Fruit fly (Drosophila melanogaster) whole organism, embryonic: ENCODE results near the gene mgr.

ENCODE experiments used
- B-H1 ChIP-seq: fragments of 200-800 bp; sonication (Bioruptor generic); IDR thresholded peaks from 3 replicates; pipeline ENCODE4 v1.3.6; 2022; ENCODE audit warnings: missing biosample characterization, missing genetic modification characterization
- CG10274 ChIP-seq: fragments of 200-800 bp; sonication (Bioruptor generic); optimal IDR thresholded peaks from 3 replicates; lab custom pipeline; 2017; ENCODE audit warnings: missing biosample characterization, mild to moderate bottlenecking, missing genetic modification characterization
- CG13123 ChIP-seq: fragments of 200-800 bp; sonication (Bioruptor generic); optimal IDR thresholded peaks from 2 replicates; lab custom pipeline; 2016; ENCODE audit warnings: missing biosample characterization, missing genetic modification characterization
- CG15696 ChIP-seq: fragments of 200-800 bp; sonication (Bioruptor generic); optimal IDR thresholded peaks from 2 replicates; lab custom pipeline; 2019; ENCODE audit warnings: missing biosample characterization, mild to moderate bottlenecking, missing genetic modification characterization, moderate library complexity
- CG16815 ChIP-seq: fragments of 200-800 bp; sonication (Bioruptor generic); optimal IDR thresholded peaks from 3 replicates; lab custom pipeline; 2017; ENCODE audit warnings: missing biosample characterization, mild to moderate bottlenecking, missing genetic modification characterization
- CG17385 ChIP-seq: fragments of 200-800 bp; sonication (Bioruptor generic); optimal IDR thresholded peaks from 3 replicates; lab custom pipeline; 2018; ENCODE audit warnings: missing biosample characterization, mild to moderate bottlenecking, missing genetic modification characterization
- CG18476 ChIP-seq: fragments of 200-800 bp; sonication (Bioruptor generic); optimal IDR thresholded peaks from 2 replicates; lab custom pipeline; 2016; ENCODE audit warnings: missing biosample characterization, mild to moderate bottlenecking, missing genetic modification characterization
- CG30020 ChIP-seq: fragments of 200-800 bp; optimal IDR thresholded peaks from 2 replicates; lab custom pipeline; 2019; ENCODE audit warnings: missing biosample characterization, mild to moderate bottlenecking, missing genetic modification characterization, moderate library complexity
- CG3065 ChIP-seq: fragments of 200-800 bp; sonication (Bioruptor generic); optimal IDR thresholded peaks from 2 replicates; lab custom pipeline; 2016; ENCODE audit warnings: missing biosample characterization, missing genetic modification characterization
- CG31224 ChIP-seq: fragments of 200-800 bp; sonication (Bioruptor generic); IDR thresholded peaks from 2 replicates; pipeline ENCODE4 v1.3.6; 2022; ENCODE audit warnings: missing biosample characterization, missing genetic modification characterization
- CG4820 ChIP-seq: fragments of 200-800 bp; sonication (Bioruptor generic); optimal IDR thresholded peaks from 3 replicates; lab custom pipeline; 2016; ENCODE audit warnings: missing biosample characterization, missing genetic modification characterization
- CG5245 ChIP-seq: fragments of 200-800 bp; sonication (Bioruptor generic); optimal IDR thresholded peaks from 3 replicates; lab custom pipeline; 2016; ENCODE audit warnings: missing biosample characterization, missing genetic modification characterization
- CG7839 ChIP-seq: fragments of 200-800 bp; sonication (Bioruptor generic); optimal IDR thresholded peaks from 3 replicates; lab custom pipeline; 2018; ENCODE audit warnings: missing biosample characterization, mild to moderate bottlenecking, missing genetic modification characterization, moderate library complexity
- Chrac-16 ChIP-seq: fragments of 200-800 bp; sonication (Bioruptor generic); optimal IDR thresholded peaks from 3 replicates; lab custom pipeline; 2016; ENCODE audit warnings: missing biosample characterization, missing genetic modification characterization
- GATAe ChIP-seq: fragments of 200-800 bp; sonication (Bioruptor generic); conservative IDR thresholded peaks from 2 replicates; pipeline ENCODE4 v1.3.6; 2022; ENCODE audit warnings: missing biosample characterization, missing genetic modification characterization
- Hmr ChIP-seq: fragments of 200-800 bp; sonication (Bioruptor generic); optimal IDR thresholded peaks from 3 replicates; lab custom pipeline; 2017; ENCODE audit warnings: mild to moderate bottlenecking, missing biosample characterization, missing genetic modification reagents, missing genetic modification characterization
- Hr78 ChIP-seq, 2 experiments: fragments of 200-800 bp in 1 of 2; fragments of >200 bp in 1 of 2; sonication (Bioruptor generic) in 1 of 2; optimal IDR thresholded peaks; 2 replicates each; lab custom pipeline; 2017 to 2019; ENCODE audit warnings: missing biosample characterization in 2 of 2, missing genetic modification characterization in 2 of 2, mild to moderate bottlenecking in 1 of 2, moderate library complexity in 1 of 2
- Nf-YA ChIP-seq: fragments of 200-800 bp; sonication (Bioruptor generic); IDR thresholded peaks from 2 replicates; pipeline ENCODE4 v1.3.6; 2022; ENCODE audit warnings: missing biosample characterization, missing genetic modification characterization
- Poxn ChIP-seq: fragments of 200-800 bp; sonication (Bioruptor generic); IDR thresholded peaks from 2 replicates; pipeline ENCODE4 v1.3.6; 2022; ENCODE audit warnings: missing biosample characterization, missing genetic modification characterization
- Ptx1 ChIP-seq: fragments of 200-800 bp; sonication (Bioruptor generic); IDR thresholded peaks from 2 replicates; pipeline ENCODE4 v1.3.6; 2022; ENCODE audit warnings: missing biosample characterization, missing genetic modification characterization
- Ravus ChIP-seq: fragments of 200-800 bp; sonication (Bioruptor generic); IDR thresholded peaks from 2 replicates; pipeline ENCODE4 v1.3.6; 2022; ENCODE audit warnings: missing biosample characterization, missing genetic modification characterization
- Rx ChIP-seq: fragments of 200-800 bp; sonication (Bioruptor generic); IDR thresholded peaks from 2 replicates; pipeline ENCODE4 v1.3.6; 2022; ENCODE audit warnings: missing biosample characterization, missing genetic modification characterization
- Sox100B ChIP-seq: fragments of 200-800 bp; sonication (Bioruptor generic); optimal IDR thresholded peaks from 3 replicates; lab custom pipeline; 2018; ENCODE audit warnings: missing biosample characterization, mild to moderate bottlenecking, missing genetic modification characterization
- TFAM ChIP-seq: fragments of 200-800 bp; sonication (Bioruptor generic); optimal IDR thresholded peaks from 2 replicates; lab custom pipeline; 2017; ENCODE audit warnings: missing biosample characterization, missing genetic modification characterization, inconsistent platforms
- chinmo ChIP-seq: fragments of 200-800 bp; sonication (Bioruptor generic); IDR thresholded peaks from 4 replicates; pipeline ENCODE4 v1.3.6; 2022; ENCODE audit warnings: missing biosample characterization, missing genetic modification characterization; ENCODE audit not compliant: partially characterized antibody
- chm ChIP-seq: fragments of 200-800 bp; sonication (Bioruptor generic); IDR thresholded peaks from 2 replicates; pipeline ENCODE4 v1.3.6; 2022; ENCODE audit warnings: missing biosample characterization, missing genetic modification characterization
- dmrt11E ChIP-seq: fragments of 200-800 bp; sonication (Bioruptor generic); optimal IDR thresholded peaks from 3 replicates; lab custom pipeline; 2018; ENCODE audit warnings: missing biosample characterization, mild to moderate bottlenecking, missing genetic modification characterization, moderate library complexity
- kay ChIP-seq: fragments of 200-800 bp; sonication (Bioruptor generic); optimal IDR thresholded peaks from 2 replicates; lab custom pipeline; 2016; ENCODE audit warnings: missing biosample characterization, missing genetic modification characterization
- lmd ChIP-seq: fragments of 200-800 bp; sonication (Bioruptor generic); IDR thresholded peaks from 2 replicates; pipeline ENCODE4 v1.3.6; 2022; ENCODE audit warnings: missing biosample characterization, missing genetic modification characterization
- lola ChIP-seq, 3 experiments: fragments of >200 bp in 2 of 3; fragments of 200-800 bp in 1 of 3; sonication (Bioruptor generic) in 1 of 3; optimal IDR thresholded peaks; 2 replicates each; lab custom pipeline; 2017 to 2019; ENCODE audit warnings: missing biosample characterization in 3 of 3, missing genetic modification characterization in 3 of 3, mild to moderate bottlenecking in 1 of 3, moderate library complexity in 1 of 3
- mld ChIP-seq: fragments of 200-800 bp; sonication (Bioruptor generic); IDR thresholded peaks from 3 replicates; pipeline ENCODE4 v1.3.6; 2022; ENCODE audit warnings: missing biosample characterization, missing genetic modification characterization; ENCODE audit not compliant: partially characterized antibody
- oc ChIP-seq: fragments of 200-800 bp; sonication (Bioruptor generic); optimal IDR thresholded peaks from 2 replicates; lab custom pipeline; 2018; ENCODE audit warnings: missing biosample characterization, mild to moderate bottlenecking, missing genetic modification characterization, moderate library complexity
- org-1 ChIP-seq: fragments of 200-800 bp; sonication (Bioruptor generic); optimal IDR thresholded peaks from 2 replicates; lab custom pipeline; 2017; ENCODE audit warnings: missing biosample characterization, missing genetic modification characterization
- p53 ChIP-seq: fragments of 200-800 bp; sonication (Bioruptor generic); optimal IDR thresholded peaks from 2 replicates; lab custom pipeline; 2016; ENCODE audit warnings: missing biosample characterization, missing genetic modification characterization
- pb ChIP-seq: fragments of 200-800 bp; sonication (Bioruptor generic); optimal IDR thresholded peaks from 3 replicates; lab custom pipeline; 2016; ENCODE audit warnings: missing biosample characterization, missing genetic modification characterization
- repo ChIP-seq: fragments of 200-800 bp; sonication (Bioruptor generic); optimal IDR thresholded peaks from 2 replicates; lab custom pipeline; 2016; ENCODE audit warnings: missing biosample characterization, missing genetic modification characterization
- sens-2 ChIP-seq: fragments of 200-800 bp; sonication (Bioruptor generic); IDR thresholded peaks from 2 replicates; pipeline ENCODE4 v1.3.6; 2022; ENCODE audit warnings: missing biosample characterization, missing genetic modification characterization
- so ChIP-seq: fragments of 200-800 bp; sonication (Bioruptor generic); IDR thresholded peaks from 3 replicates; pipeline ENCODE4 v1.3.6; 2022; ENCODE audit warnings: missing biosample characterization, missing genetic modification characterization
- sqz ChIP-seq: fragments of 200-800 bp; sonication (Bioruptor generic); optimal IDR thresholded peaks from 3 replicates; lab custom pipeline; 2018; ENCODE audit warnings: missing biosample characterization, mild to moderate bottlenecking, missing genetic modification characterization
- stc ChIP-seq: fragments of 200-800 bp; sonication (Bioruptor generic); IDR thresholded peaks from 2 replicates; pipeline ENCODE4 v1.3.6; 2022; ENCODE audit warnings: missing biosample characterization, missing genetic modification characterization
- ttk ChIP-seq: fragments of 200-800 bp; sonication (Bioruptor generic); IDR thresholded peaks from 2 replicates; pipeline ENCODE4 v2.1.2; 2022; ENCODE audit warnings: missing biosample characterization, missing genetic modification characterization
- unc-4 ChIP-seq: fragments of 200-800 bp; sonication (Bioruptor generic); IDR thresholded peaks from 2 replicates; pipeline ENCODE4 v1.3.6; 2022; ENCODE audit warnings: missing biosample characterization, missing genetic modification characterization; ENCODE audit not compliant: partially characterized antibody

The mgr gene

dm6 chr3R:11421643-11422122 is 12.0 kb upstream of the mgr start, which contains the start of the genes ninaG and Sptz (continued):
- TF ChIP-seq oc = peak; percentile 85
- peak; percentile 73 for TF ChIP-seq p53 (GFP tag; lab: Kevin White, UChicago)
- TF ChIP-seq Sox100B (GFP tag; lab: Kevin White, UChicago) = no peak
- peak; percentile 96 for TF ChIP-seq Chrac-16 (GFP tag; lab: Kevin White, UChicago)
- TF ChIP-seq chinmo (GFP tag; lab: Robert Waterston, UW) = 0 out of 4 replicates have a peak, but pooled peaks have one; percentile 52
- TF ChIP-seq sens-2 (GFP tag; lab: Robert Waterston, UW) = peak; percentile 85
- TF ChIP-seq CG16815 (GFP tag; lab: Kevin White, UChicago) = peak; percentile 91
- TF ChIP-seq stc (GFP tag; lab: Robert Waterston, UW) = peak; percentile 88
- TF ChIP-seq lmd (GFP tag; lab: Robert Waterston, UW) = peak; percentile 97
- TF ChIP-seq Nf-YA = peak; percentile 87
- peak; percentile 70; the same call in 1 of the 2 replicates for TF ChIP-seq Poxn (GFP tag; lab: Robert Waterston, UW)
- peak; percentile 92 for TF ChIP-seq CG7839 (tag; lab: Kevin White, UChicago)
- peak; percentile 95 for TF ChIP-seq ttk
- TF ChIP-seq org-1 (GFP tag; lab: Kevin White, UChicago) = peak; percentile 78
- peak; percentile 81 for TF ChIP-seq GATAe (GFP tag; lab: Robert Waterston, UW)
- TF ChIP-seq Hr78 (GFP tag; optimal IDR thresholded peaks at IDR 0.05; lab: Kevin White, UChicago) = no peak
- TF ChIP-seq Hmr (GFP tag; lab: Kevin White, UChicago) = peak; percentile 92
- TF ChIP-seq pb (GFP tag; lab: Kevin White, UChicago) = peak; percentile 78
- peak in 1 of 3 experiments; percentile 92 for TF ChIP-seq lola (GFP tag; optimal IDR thresholded peaks at IDR 0.05; lab: Kevin White, UChicago)
- peak; percentile 61; the same call in 1 of the 2 replicates for TF ChIP-seq unc-4 (GFP tag; lab: Robert Waterston, UW)
- peak; percentile 94 for TF ChIP-seq dmrt11E
- TF ChIP-seq CG5245 (GFP tag; lab: Kevin White, UChicago) = peak; percentile 89
- peak; percentile 98 for TF ChIP-seq Ptx1 (GFP tag; lab: Robert Waterston, UW)
- TF ChIP-seq Ravus (GFP tag; lab: Robert Waterston, UW) = peak; percentile 85
- TF ChIP-seq so (GFP tag; lab: Robert Waterston, UW) = peak; percentile 91; the same call in 2 of the 3 replicates
- TF ChIP-seq CG17385 (GFP tag; lab: Kevin White, UChicago) = peak; percentile 78
- no peak for TF ChIP-seq sqz (GFP tag; lab: Kevin White, UChicago)
- TF ChIP-seq Rx (GFP tag; lab: Robert Waterston, UW) = peak; percentile 95
- peak; percentile 91 for TF ChIP-seq CG3065
- TF ChIP-seq CG30020 (tag; lab: Kevin White, UChicago) = peak; percentile 75
- peak; percentile 91 for TF ChIP-seq repo (GFP tag; lab: Kevin White, UChicago)
- TF ChIP-seq chm (GFP tag; lab: Robert Waterston, UW) = peak; percentile 80
- TF ChIP-seq TFAM (GFP tag; lab: Kevin White, UChicago) = peak; percentile 61
- TF ChIP-seq CG15696 = peak; percentile 93
- peak; percentile 95 for TF ChIP-seq CG4820
- peak; percentile 93 for TF ChIP-seq CG18476 (GFP tag; lab: Kevin White, UChicago)
- TF ChIP-seq mld (GFP tag; lab: Robert Waterston, UW) = no peak
- TF ChIP-seq CG10274 (GFP tag; lab: Kevin White, UChicago) = peak; percentile 62
- TF ChIP-seq B-H1 = peak; percentile 92
- TF ChIP-seq CG31224 = peak; percentile 90
- peak; percentile 93 for TF ChIP-seq kay (GFP tag; lab: Kevin White, UChicago)
- peak; percentile 91 for TF ChIP-seq CG13123 (GFP tag; lab: Kevin White, UChicago)
